Worm (Caenorhabditis elegans): ENCODE data around the gene srw-139.
"Not testable (repeated sequence)": the region's sequence is repeated elsewhere in the genome, so short reads cannot be mapped to it uniquely, and the experiment has no call there.

Gene srw-139

ce11 chrV:2958202-2958601 lies 27.0 kb downstream of the srw-139 start, which contains the start of gene srw-142:
Gene srw-142 (minus strand): TSS chrV:2958302.
- no peak for TF ChIP-seq peb-1 (tag; optimal IDR thresholded peaks at IDR 0.05)
- TF ChIP-seq nhr-11 (tag; optimal IDR thresholded peaks at IDR 0.05) = no peak

ce11 chrV:2955342-2955741 lies 29.9 kb downstream of the srw-139 start, which contains the start of gene srh-248:
Gene srh-248 (minus strand): TSS chrV:2955442.
- TF ChIP-seq unc-39, ZK546.5, peb-1 (tag; optimal IDR thresholded peaks at IDR 0.05): not testable (repeated sequence)

ce11 chrV:2952102-2952501 lies 33.1 kb downstream of the srw-139 start, which contains the start of gene srw-122:
Gene srw-122 (minus strand): TSS chrV:2952202.
- TF ChIP-seq crh-2 (tag; optimal IDR thresholded peaks at IDR 0.05); unc-55 (GFP tag; optimal IDR thresholded peaks at IDR 0.05); mbf-1 (tag; optimal IDR thresholded peaks at IDR 0.05): not testable (repeated sequence)

- TF ChIP-seq unc-62 (GFP tag; optimal IDR thresholded peaks at IDR 0.05) = no peak
- no peak for TF ChIP-seq lin-39 (tag; optimal IDR thresholded peaks at IDR 0.05)
- TF ChIP-seq aly-2 (tag; optimal IDR thresholded peaks at IDR 0.05) = no peak
- no peak for TF ChIP-seq ztf-1 (GFP tag; conservative IDR thresholded peaks at IDR 0.05)
- no peak for TF ChIP-seq nhr-23 (tag; optimal IDR thresholded peaks at IDR 0.05)
- TF ChIP-seq ama-1 (optimal IDR thresholded peaks at IDR 0.05) = no peak
- TF ChIP-seq sma-9 (GFP tag; optimal IDR thresholded peaks at IDR 0.05) = no peak
- TF ChIP-seq sma-9 (tag; optimal IDR thresholded peaks at IDR 0.05) = no peak
- TF ChIP-seq lsy-2 (tag; optimal IDR thresholded peaks at IDR 0.05) = no peak
- TF ChIP-seq zag-1 (tag; optimal IDR thresholded peaks at IDR 0.05) = no peak
Observed at ce11 chrV:2945602-2946001, 39.6 kb downstream of the srw-139 start, which contains the start of gene srh-87. Gene srh-87 (minus strand): TSS chrV:2945702.

ce11 chrV:2943859-2944258 lies 41.4 kb downstream of the srw-139 start, which contains the start of gene srw-137:
Gene srw-137 (minus strand): TSS chrV:2943959.
- no peak for TF ChIP-seq mbf-1 (tag; optimal IDR thresholded peaks at IDR 0.05)
- TF ChIP-seq unc-39 (tag; optimal IDR thresholded peaks at IDR 0.05) = no peak
- TF ChIP-seq ztf-1 (GFP tag; conservative IDR thresholded peaks at IDR 0.05) = no peak
- TF ChIP-seq sma-9 (GFP tag; optimal IDR thresholded peaks at IDR 0.05) = no peak
- no peak for TF ChIP-seq sma-9 (tag; optimal IDR thresholded peaks at IDR 0.05)
- TF ChIP-seq nhr-11 (tag; optimal IDR thresholded peaks at IDR 0.05) = no peak
- TF ChIP-seq sma-3 (GFP tag; optimal IDR thresholded peaks at IDR 0.05) = no peak

ce11 chrV:2942247-2942646 lies 43.0 kb downstream of the srw-139 start:
- TF ChIP-seq ama-1 (optimal IDR thresholded peaks at IDR 0.05) = no peak

ce11 chrV:2941405-2941804 lies 43.8 kb downstream of the srw-139 start, which contains the start of gene srw-143:
Gene srw-143 (minus strand): TSS chrV:2941505.
- no peak for TF ChIP-seq nhr-237 (tag; optimal IDR thresholded peaks at IDR 0.05)
- TF ChIP-seq egl-27 (tag; optimal IDR thresholded peaks at IDR 0.05) = no peak
- no peak for TF ChIP-seq R02D3.7 (tag; optimal IDR thresholded peaks at IDR 0.05)
- TF ChIP-seq ceh-82 (tag; optimal IDR thresholded peaks at IDR 0.05) = no peak
- no peak for TF ChIP-seq ama-1 (optimal IDR thresholded peaks at IDR 0.05)
- TF ChIP-seq Y55F3AM.14 (GFP tag; optimal IDR thresholded peaks at IDR 0.05) = no peak
- TF ChIP-seq crh-2 (tag; optimal IDR thresholded peaks at IDR 0.05) = no peak
- TF ChIP-seq dmd-4 (tag; optimal IDR thresholded peaks at IDR 0.05) = no peak
- no peak for TF ChIP-seq sem-4 (tag; optimal IDR thresholded peaks at IDR 0.05)
- TF ChIP-seq ztf-11 (tag; optimal IDR thresholded peaks at IDR 0.05) = no peak
- no peak for TF ChIP-seq sma-3 (GFP tag; optimal IDR thresholded peaks at IDR 0.05)
- TF ChIP-seq ztf-4 (tag; optimal IDR thresholded peaks at IDR 0.05) = no peak
- no peak for TF ChIP-seq snpc-4 (tag; optimal IDR thresholded peaks at IDR 0.05)

ce11 chrV:2938497-2938896 lies 46.7 kb downstream of the srw-139 start, which contains the start of gene srw-141:
Gene srw-141 (minus strand): TSS chrV:2938597.
- TF ChIP-seq snpc-4 (tag; optimal IDR thresholded peaks at IDR 0.05) (no peak), unc-55 (GFP tag; optimal IDR thresholded peaks at IDR 0.05) (no peak), lin-39 (tag; optimal IDR thresholded peaks at IDR 0.05) (no peak), unc-62 (GFP tag; optimal IDR thresholded peaks at IDR 0.05) (no peak), mab-5 (tag; optimal IDR thresholded peaks at IDR 0.05) (no peak), sma-3 (GFP tag; optimal IDR thresholded peaks at IDR 0.05) (no peak), ZK546.5 (tag; optimal IDR thresholded peaks at IDR 0.05) (no peak), fos-1 (tag; optimal IDR thresholded peaks at IDR 0.05) (no peak), ama-1 (optimal IDR thresholded peaks at IDR 0.05) (no peak), egl-27 (tag; optimal IDR thresholded peaks at IDR 0.05) (no peak), dmd-4 (tag; optimal IDR thresholded peaks at IDR 0.05) (no peak), lsy-2 (tag; optimal IDR thresholded peaks at IDR 0.05) (no peak), Y55F3AM.14 (GFP tag; optimal IDR thresholded peaks at IDR 0.05) (no peak), nhr-6 (tag; optimal IDR thresholded peaks at IDR 0.05) (no peak)
